Fruit fly (Drosophila melanogaster): ENCODE results near the gene Mnr.
A peak's percentile ranks its signal among the peaks of the same experiment; 100 is the strongest.

The Mnr gene

dm6 chrX:21322289-21322981 lies 41.5 kb upstream of the Mnr start (continued):
- TF ChIP-seq Sry-β (GFP tag; optimal IDR thresholded peaks at IDR 0.05) (no peak), Xrp1 (GFP tag; IDR thresholded peaks at IDR 0.05) (peak; percentile 56; the same call in 1 of the 2 replicates), bowl (GFP tag; IDR thresholded peaks at IDR 0.05) (no peak), pho (GFP tag; optimal IDR thresholded peaks at IDR 0.05) (no peak), Deaf1 (tag; optimal IDR thresholded peaks at IDR 0.05) (peak; percentile 28), phol (tag; optimal IDR thresholded peaks at IDR 0.05) (peak; percentile 69), nerfin-1 (tag; optimal IDR thresholded peaks at IDR 0.05) (peak; percentile 50), klu (GFP tag; IDR thresholded peaks at IDR 0.05) (0 out of 2 replicates have a peak, but pooled peaks have one; percentile 36), CG3838 (GFP tag; optimal IDR thresholded peaks at IDR 0.05) (no peak), CG30431 (GFP tag; optimal IDR thresholded peaks at IDR 0.05) (no peak), wor (GFP tag; IDR thresholded peaks at IDR 0.05) (no peak), sisA (GFP tag; IDR thresholded peaks at IDR 0.05) (peak; percentile 42; the same call in 1 of the 2 replicates), sna (GFP tag; IDR thresholded peaks at IDR 0.05; ENCODE audit: partially characterized antibody) (no peak), CG7271 (tag; optimal IDR thresholded peaks at IDR 0.05) (no peak), abd-A (tag; optimal IDR thresholded peaks at IDR 0.05) (no peak), E2f1 (GFP tag; IDR thresholded peaks at IDR 0.05) (peak; percentile 60), gcm2 (GFP tag; optimal IDR thresholded peaks at IDR 0.05) (no peak), CG1602 (GFP tag; optimal IDR thresholded peaks at IDR 0.05) (peak; percentile 6), tx (GFP tag; optimal IDR thresholded peaks at IDR 0.05) (no peak), CG2120 (GFP tag; optimal IDR thresholded peaks at IDR 0.05) (no peak), jumu (GFP tag; optimal IDR thresholded peaks at IDR 0.05) (no peak), Sin3A (optimal IDR thresholded peaks at IDR 0.05) (no peak), CG11696 (GFP tag; IDR thresholded peaks at IDR 0.05) (no peak), CG7928 (GFP tag; optimal IDR thresholded peaks at IDR 0.05) (no peak), CG8944 (GFP tag; optimal IDR thresholded peaks at IDR 0.05) (no peak), CG4328 (GFP tag; optimal IDR thresholded peaks at IDR 0.05) (peak; percentile 71), CG18619 (GFP tag; optimal IDR thresholded peaks at IDR 0.05) (no peak), CG10431 (GFP tag; optimal IDR thresholded peaks at IDR 0.05) (no peak), CG7357 (GFP tag; IDR thresholded peaks at IDR 0.05) (0 out of 3 replicates have a peak, but pooled peaks have one; percentile 13), CG12391 (tag; optimal IDR thresholded peaks at IDR 0.05) (no peak), lmd (GFP tag; IDR thresholded peaks at IDR 0.05) (peak; percentile 54), CG13296 (GFP tag; optimal IDR thresholded peaks at IDR 0.05) (peak; percentile 82), Mrtf (GFP tag; IDR thresholded peaks at IDR 0.05) (no peak), wdn (GFP tag; IDR thresholded peaks at IDR 0.05) (no peak), slbo (GFP tag; IDR thresholded peaks at IDR 0.05) (peak; percentile 27; the same call in 1 of the 2 replicates), CG31388 (GFP tag; optimal IDR thresholded peaks at IDR 0.05) (no peak), Nf-YC (tag; optimal IDR thresholded peaks at IDR 0.05) (peak; percentile 65), Drgx (GFP tag; IDR thresholded peaks at IDR 0.05) (no peak), HLHmδ (GFP tag; optimal IDR thresholded peaks at IDR 0.05) (no peak), Usf (GFP tag; optimal IDR thresholded peaks at IDR 0.05) (no peak), Trl (optimal IDR thresholded peaks at IDR 0.05) (no peak), Trl (GFP tag; optimal IDR thresholded peaks at IDR 0.05) (no peak), esg (GFP tag; conservative IDR thresholded peaks at IDR 0.05) (peak; percentile 42; the same call in 1 of the 2 replicates), CG18599 (GFP tag; optimal IDR thresholded peaks at IDR 0.05) (peak; percentile 83), bab2 (GFP tag; optimal IDR thresholded peaks at IDR 0.05) (no peak), CG18262 (tag; optimal IDR thresholded peaks at IDR 0.05) (peak; percentile 74), BtbVII (GFP tag; optimal IDR thresholded peaks at IDR 0.05) (peak; percentile 51), trh (GFP tag; optimal IDR thresholded peaks at IDR 0.05) (no peak), jigr1 (GFP tag; IDR thresholded peaks at IDR 0.05) (no peak), chm (GFP tag; IDR thresholded peaks at IDR 0.05) (no peak), da (GFP tag; optimal IDR thresholded peaks at IDR 0.05) (no peak), NC2β (GFP tag; optimal IDR thresholded peaks at IDR 0.05) (no peak)

Data from whole organism, embryonic.